Fruit fly (Drosophila melanogaster): ENCODE data around the gene CG12105.

CG12105 gene

dm6 chr3L:1587140-1587849 is 28.3 kb downstream of the CG12105 start (continued):
- TF ChIP-seq Ets97D (GFP tag; optimal IDR thresholded peaks at IDR 0.05) = peak; percentile 58
- TF ChIP-seq CG2712 (tag; optimal IDR thresholded peaks at IDR 0.05) = peak; percentile 67
- TF ChIP-seq CG3163 (GFP tag; optimal IDR thresholded peaks at IDR 0.05) = peak; percentile 51
- peak; percentile 91 for TF ChIP-seq CG34422 (GFP tag; IDR thresholded peaks at IDR 0.05)
- peak; percentile 78 for TF ChIP-seq Ravus (GFP tag; IDR thresholded peaks at IDR 0.05)
- peak; percentile 78 for TF ChIP-seq CG43689 (GFP tag; IDR thresholded peaks at IDR 0.05)
- TF ChIP-seq Dip3 (GFP tag; optimal IDR thresholded peaks at IDR 0.05) = peak; percentile 76
- peak; percentile 43 for TF ChIP-seq CG13775 (GFP tag; optimal IDR thresholded peaks at IDR 0.05)
- peak; percentile 46 for TF ChIP-seq CG14710 (tag; optimal IDR thresholded peaks at IDR 0.05)
- TF ChIP-seq stwl (tag; optimal IDR thresholded peaks at IDR 0.05) = no peak
- TF ChIP-seq slp2 (GFP tag; optimal IDR thresholded peaks at IDR 0.05) = peak; percentile 60
- TF ChIP-seq CG18764 (GFP tag; optimal IDR thresholded peaks at IDR 0.05) = peak; percentile 77
- no peak for TF ChIP-seq hth (optimal IDR thresholded peaks at IDR 0.05)
- TF ChIP-seq CG9932 (GFP tag; IDR thresholded peaks at IDR 0.05) = peak; percentile 90
- peak; percentile 47 for TF ChIP-seq CG7987 (GFP tag; optimal IDR thresholded peaks at IDR 0.05)
- TF ChIP-seq ssp (GFP tag; IDR thresholded peaks at IDR 0.05) = peak; percentile 78
- TF ChIP-seq CG18011 (GFP tag; optimal IDR thresholded peaks at IDR 0.05) = peak; percentile 27
- TF ChIP-seq CG8388 (GFP tag; optimal IDR thresholded peaks at IDR 0.05) = peak; percentile 26
- peak; percentile 71 for TF ChIP-seq en (GFP tag; optimal IDR thresholded peaks at IDR 0.05)
- TF ChIP-seq CG6689 (GFP tag; IDR thresholded peaks at IDR 0.05) = peak; percentile 87
- TF ChIP-seq CG2202 (tag; optimal IDR thresholded peaks at IDR 0.05) = no peak
- 0 out of 3 replicates have a peak, but pooled peaks have one; percentile 49 for TF ChIP-seq CG6175 (GFP tag; IDR thresholded peaks at IDR 0.05)
- TF ChIP-seq CG34376 (GFP tag; optimal IDR thresholded peaks at IDR 0.05) = peak; percentile 50
- TF ChIP-seq CG10654 (GFP tag; optimal IDR thresholded peaks at IDR 0.05) = peak; percentile 79
- TF ChIP-seq CG10209 (GFP tag; optimal IDR thresholded peaks at IDR 0.05) = peak; percentile 70
- TF ChIP-seq Fer3 (tag; optimal IDR thresholded peaks at IDR 0.05) = peak; percentile 83
- peak; percentile 84 for TF ChIP-seq CoRest (tag; optimal IDR thresholded peaks at IDR 0.05)
- TF ChIP-seq run (tag; optimal IDR thresholded peaks at IDR 0.05) = no peak
- peak; percentile 76 for TF ChIP-seq CG30403 (GFP tag; optimal IDR thresholded peaks at IDR 0.05)
- peak; percentile 84 for TF ChIP-seq Xbp1 (GFP tag; optimal IDR thresholded peaks at IDR 0.05)
- TF ChIP-seq CG7963 (GFP tag; IDR thresholded peaks at IDR 0.05; ENCODE audit: partially characterized antibody) = no peak
- peak; percentile 64 for TF ChIP-seq CG12942 (GFP tag; optimal IDR thresholded peaks at IDR 0.05)
- TF ChIP-seq Oli (tag; optimal IDR thresholded peaks at IDR 0.05) = peak; percentile 81
- TF ChIP-seq H15 (GFP tag; IDR thresholded peaks at IDR 0.05) = peak; percentile 85
- peak; percentile 85 for TF ChIP-seq onecut (GFP tag; IDR thresholded peaks at IDR 0.05)
- no peak for TF ChIP-seq Dp (GFP tag; optimal IDR thresholded peaks at IDR 0.05)
- TF ChIP-seq maf-S (GFP tag; optimal IDR thresholded peaks at IDR 0.05) = peak; percentile 77
- TF ChIP-seq cad (GFP tag; optimal IDR thresholded peaks at IDR 0.05) = no peak
- no peak for TF ChIP-seq Hr39 (optimal IDR thresholded peaks at IDR 0.05)
- peak; percentile 83 for TF ChIP-seq her (GFP tag; optimal IDR thresholded peaks at IDR 0.05)
- TF ChIP-seq sd (tag; optimal IDR thresholded peaks at IDR 0.05) = no peak
- peak; percentile 15 for TF ChIP-seq D (optimal IDR thresholded peaks at IDR 0.05)
- peak; percentile 64 for TF ChIP-seq D (GFP tag; optimal IDR thresholded peaks at IDR 0.05)
- peak; percentile 85 for TF ChIP-seq crc (GFP tag; optimal IDR thresholded peaks at IDR 0.05)
- TF ChIP-seq CG14667 (GFP tag; IDR thresholded peaks at IDR 0.05) = peak; percentile 85
- TF ChIP-seq CG3065 (GFP tag; optimal IDR thresholded peaks at IDR 0.05) = no peak
- peak; percentile 84 for TF ChIP-seq Fer1 (GFP tag; optimal IDR thresholded peaks at IDR 0.05)
- peak; percentile 60 for TF ChIP-seq Mad (GFP tag; optimal IDR thresholded peaks at IDR 0.05)
- TF ChIP-seq TFAM (GFP tag; optimal IDR thresholded peaks at IDR 0.05) = no peak
- TF ChIP-seq HLHmδ (GFP tag; optimal IDR thresholded peaks at IDR 0.05) = no peak
- TF ChIP-seq CG11696 (GFP tag; IDR thresholded peaks at IDR 0.05) = peak; percentile 76
